Worm (Caenorhabditis elegans): ENCODE results near the gene W05B2.2.

ce11 chrIII:11008869-11009268, 42.0 kb upstream of the W05B2.2 start, which contains the start of gene exos-1:
- no peak for TF ChIP-seq tbx-2 (tag; optimal IDR thresholded peaks at IDR 0.05)
- no peak for TF ChIP-seq ets-4 (tag; optimal IDR thresholded peaks at IDR 0.05)
- TF ChIP-seq ceh-19 (GFP tag; optimal IDR thresholded peaks at IDR 0.05), result no peak
- TF ChIP-seq nfya-1 (tag; optimal IDR thresholded peaks at IDR 0.05), result no peak
- no peak for TF ChIP-seq ama-1 (optimal IDR thresholded peaks at IDR 0.05)
- no peak for TF ChIP-seq pqm-1 (tag; optimal IDR thresholded peaks at IDR 0.05)
- no peak for TF ChIP-seq fkh-6 (tag; optimal IDR thresholded peaks at IDR 0.05)
- TF ChIP-seq zip-5 (tag; optimal IDR thresholded peaks at IDR 0.05), result no peak

All from whole organism, late embryonic.